Worm (Caenorhabditis elegans): ENCODE results near the gene ZK1307.2.

DNA sequence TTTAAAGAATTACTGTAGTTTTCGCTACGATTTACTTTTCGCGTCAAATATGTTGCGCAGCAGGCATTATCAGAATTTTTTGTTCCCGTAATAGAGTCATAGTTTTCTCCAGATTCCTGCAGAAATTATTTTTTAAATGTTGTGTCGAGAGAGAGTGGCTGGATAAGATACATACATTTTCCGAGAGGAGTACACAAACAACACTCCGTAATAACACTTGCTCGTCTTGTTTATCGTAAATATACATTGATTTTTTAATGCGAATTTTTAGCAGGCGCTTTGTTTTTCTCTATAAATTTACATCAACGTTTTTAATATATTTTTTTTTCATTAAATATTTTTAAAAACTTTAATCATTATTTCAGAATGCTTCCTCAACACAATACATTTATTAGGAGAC is 15.2 kb upstream of the ZK1307.2 start, which contains the start of gene taf-8:
- TF ChIP-seq cog-1 (tag; optimal IDR thresholded peaks at IDR 0.05) (no peak), klf-2 (GFP tag; conservative IDR thresholded peaks at IDR 0.05) (no peak), flt-1 (GFP tag; IDR thresholded peaks at IDR 0.05) (no peak), ztf-29 (GFP tag; IDR thresholded peaks at IDR 0.05) (no peak), ref-1 (GFP tag; conservative IDR thresholded peaks at IDR 0.05) (no peak), tab-1 (GFP tag; IDR thresholded peaks at IDR 0.05) (no peak), med-1 (GFP tag; optimal IDR thresholded peaks at IDR 0.05; ENCODE audit: insufficient read depth) (no peak)

Measured in whole organism, midembryonic.